Fruit fly (Drosophila melanogaster) whole organism, pupa: ENCODE results near the gene CG3308.

Experiments
- CG12605 ChIP-seq: fragments of 200-800 bp; sonication (Bioruptor generic); IDR thresholded peaks from 2 replicates; pipeline ENCODE4 v1.3.6; 2022; ENCODE audit warnings: missing biosample characterization, missing genetic modification characterization
- CG14655 ChIP-seq: fragments of 200-800 bp; sonication (Bioruptor generic); optimal IDR thresholded peaks from 3 replicates; lab custom pipeline; 2017; ENCODE audit warnings: mild to moderate bottlenecking, missing biosample characterization, missing genetic modification reagents, missing genetic modification characterization
- CG17806 ChIP-seq: fragments of 200-800 bp; sonication (Bioruptor generic); optimal IDR thresholded peaks from 2 replicates; lab custom pipeline; 2018; ENCODE audit warnings: missing biosample characterization, mild to moderate bottlenecking, missing genetic modification characterization, moderate library complexity
- CG32121 ChIP-seq: fragments of 200-800 bp; sonication (Bioruptor generic); IDR thresholded peaks from 2 replicates; pipeline ENCODE4 v1.3.6; 2022; ENCODE audit warnings: missing biosample characterization, missing genetic modification characterization
- CG34367 ChIP-seq: fragments of 200-800 bp; sonication (Bioruptor generic); optimal IDR thresholded peaks from 2 replicates; lab custom pipeline; 2018; ENCODE audit warnings: missing biosample characterization, mild to moderate bottlenecking, missing genetic modification characterization
- EcR ChIP-seq: fragments of 200-800 bp; sonication (Bioruptor generic); optimal IDR thresholded peaks from 3 replicates; lab custom pipeline; 2019; ENCODE audit warnings: missing biosample characterization, missing genetic modification characterization, mild to moderate bottlenecking, moderate library complexity, missing genetic modification reagents
- Ets98B ChIP-seq: fragments of 200-800 bp; sonication (Bioruptor generic); IDR thresholded peaks from 2 replicates; pipeline ENCODE4 v1.3.6; 2022; ENCODE audit warnings: missing biosample characterization, missing genetic modification characterization
- Pif1B ChIP-seq: fragments of 200-800 bp; sonication (Bioruptor generic); optimal IDR thresholded peaks from 3 replicates; lab custom pipeline; 2016; ENCODE audit warnings: missing biosample characterization, missing genetic modification characterization
- Snoo ChIP-seq: fragments of 200-800 bp; sonication (Bioruptor generic); optimal IDR thresholded peaks from 3 replicates; lab custom pipeline; 2017; ENCODE audit warnings: missing biosample characterization, mild to moderate bottlenecking, missing genetic modification characterization, inconsistent platforms
- fd96Ca ChIP-seq: fragments of 200-800 bp; sonication (Bioruptor generic); IDR thresholded peaks from 3 replicates; pipeline ENCODE4 v1.3.6; 2022; ENCODE audit warnings: missing biosample characterization, missing genetic modification characterization

- TF ChIP-seq CG32121 (GFP tag; lab: Robert Waterston, UW) (no peak), Ets98B (GFP tag; lab: Robert Waterston, UW) (no peak), CG17806 (tag; lab: Kevin White, UChicago) (no peak), Pif1B (GFP tag; lab: Kevin White, UChicago) (no peak), EcR (no peak), CG12605 (GFP tag; lab: Robert Waterston, UW) (no peak), CG34367 (tag; lab: Kevin White, UChicago) (no peak), Snoo (tag; lab: Kevin White, UChicago) (no peak), fd96Ca (no peak), CG14655 (GFP tag; lab: Kevin White, UChicago) (no peak)
Observed at dm6 chr3R:21241332-21241731, 32.3 kb downstream of the CG3308 start.
